Worm (Caenorhabditis elegans) whole organism, L1 larva: ENCODE results near the gene C06H5.14.
A peak's percentile ranks its signal among the peaks of the same experiment; 100 is the strongest.

Experiments used
- egl-27 ChIP-seq, 2 experiments: fragments of 150-350 bp in 1 of 2; sonication (generic microtip); optimal IDR thresholded peaks; 3 replicates each; lab custom pipeline; 2017 to 2018; ENCODE audit warnings: missing biosample characterization in 2 of 2, missing genetic modification characterization in 2 of 2, missing genetic modification reagents in 2 of 2
- elt-2 ChIP-seq: sonication (generic microtip); optimal IDR thresholded peaks from 2 replicates; lab custom pipeline; 2016; ENCODE audit warnings: missing genetic modification characterization, mild to moderate bottlenecking, inconsistent platforms, missing compliant biosample characterization, missing genetic modification reagents
- ets-5 ChIP-seq: fragments of 200-800 bp; sonication (Bioruptor generic); IDR thresholded peaks from 2 replicates; pipeline ENCODE4 v1.3.6; 2022; ENCODE audit warnings: missing genetic modification characterization, missing compliant biosample characterization
- mdl-1 ChIP-seq, 2 experiments: fragments of 150-350 bp; optimal IDR thresholded peaks; 2 replicates each; lab custom pipeline; 2014 to 2017; ENCODE audit warnings: missing biosample characterization in 2 of 2, missing genetic modification characterization in 2 of 2, inconsistent platforms in 1 of 2
- nhr-28 ChIP-seq: fragments of 150-350 bp; optimal IDR thresholded peaks from 2 replicates; lab custom pipeline; 2014; ENCODE audit warnings: missing biosample characterization, missing genetic modification characterization

DNA sequence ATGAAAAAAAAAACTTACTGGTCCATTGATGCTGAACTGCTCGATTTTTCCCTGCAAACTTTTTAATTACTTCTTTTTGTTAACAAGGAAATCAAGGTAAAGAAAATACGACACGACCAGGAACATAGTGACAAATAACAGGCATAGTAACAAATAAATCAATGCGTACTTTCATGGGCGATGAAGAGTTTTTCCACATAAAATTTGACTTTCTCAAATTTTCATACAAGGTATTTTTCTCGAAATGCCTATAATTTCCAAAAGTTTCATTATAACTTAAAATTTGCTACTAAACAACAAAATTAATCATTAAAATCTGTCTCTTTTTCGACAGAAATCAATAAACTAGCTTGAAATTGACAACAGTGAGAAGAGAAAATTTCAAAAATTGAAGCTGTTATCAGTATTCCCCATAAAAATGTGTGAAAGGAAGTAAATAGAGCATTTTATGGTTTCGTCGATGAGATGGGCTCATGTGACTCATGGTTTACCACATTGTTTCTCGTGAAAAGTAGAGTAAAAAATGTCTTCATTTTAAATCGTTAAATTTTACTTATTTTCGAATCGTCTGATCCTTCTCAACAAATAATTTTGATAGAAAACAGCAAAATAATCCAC lies 7.1 kb upstream of the C06H5.14 start, which contains the start of gene fbxa-156:
- TF ChIP-seq ets-5 (GFP tag; lab: Robert Waterston, UW) (no peak), mdl-1 (tag; optimal IDR thresholded peaks at IDR 0.05; lab: Kevin White, UChicago) (no peak), nhr-28 (no peak), elt-2 (tag; lab: Kevin White, UChicago) (peak; percentile 25), egl-27 (tag; optimal IDR thresholded peaks at IDR 0.05; lab: Kevin White, UChicago) (no peak)
